Worm (Caenorhabditis elegans) whole organism, mixed stage, embryonic: ENCODE results near the gene ttr-17.
A peak's percentile ranks its signal among the peaks of the same experiment; 100 is the strongest.

Experiments used
- ceh-39 ChIP-seq: fragments of 150-350 bp; optimal IDR thresholded peaks from 2 replicates; lab custom pipeline; 2014; ENCODE audit warnings: missing biosample characterization, missing genetic modification characterization
- elt-1 ChIP-seq: sonication (generic microtip); optimal IDR thresholded peaks from 2 replicates; lab custom pipeline; 2017; ENCODE audit warnings: missing genetic modification characterization, mild to moderate bottlenecking, missing compliant biosample characterization, antibody characterized with exemption, moderate library complexity, borderline replicate concordance; ENCODE audit not compliant: insufficient read depth
- ham-2 ChIP-seq: fragments of 200-800 bp; sonication (Bioruptor generic); optimal IDR thresholded peaks from 2 replicates; lab custom pipeline; 2018; ENCODE audit warnings: mild to moderate bottlenecking, missing genetic modification characterization, missing compliant biosample characterization
- mab-5 ChIP-seq: fragments of 150-350 bp; optimal IDR thresholded peaks from 2 replicates; lab custom pipeline; 2014; ENCODE audit warnings: missing biosample characterization, missing genetic modification characterization
- mep-1 ChIP-seq: fragments of 150-350 bp; optimal IDR thresholded peaks from 2 replicates; lab custom pipeline; 2017; ENCODE audit warnings: missing biosample characterization, missing genetic modification reagents, missing genetic modification characterization, inconsistent platforms
- nhr-237 ChIP-seq: fragments of 150-350 bp; optimal IDR thresholded peaks from 2 replicates; lab custom pipeline; 2014; ENCODE audit warnings: missing biosample characterization, missing genetic modification characterization
- nhr-28 ChIP-seq: fragments of 150-350 bp; optimal IDR thresholded peaks from 2 replicates; lab custom pipeline; 2014; ENCODE audit warnings: missing biosample characterization, missing genetic modification characterization
- nhr-76 ChIP-seq: sonication (generic microtip); optimal IDR thresholded peaks from 2 replicates; lab custom pipeline; 2017; ENCODE audit warnings: missing biosample characterization, missing genetic modification characterization
- ztf-11 ChIP-seq: fragments of 150-350 bp; optimal IDR thresholded peaks from 2 replicates; lab custom pipeline; 2014; ENCODE audit warnings: missing biosample characterization, missing genetic modification characterization

DNA sequence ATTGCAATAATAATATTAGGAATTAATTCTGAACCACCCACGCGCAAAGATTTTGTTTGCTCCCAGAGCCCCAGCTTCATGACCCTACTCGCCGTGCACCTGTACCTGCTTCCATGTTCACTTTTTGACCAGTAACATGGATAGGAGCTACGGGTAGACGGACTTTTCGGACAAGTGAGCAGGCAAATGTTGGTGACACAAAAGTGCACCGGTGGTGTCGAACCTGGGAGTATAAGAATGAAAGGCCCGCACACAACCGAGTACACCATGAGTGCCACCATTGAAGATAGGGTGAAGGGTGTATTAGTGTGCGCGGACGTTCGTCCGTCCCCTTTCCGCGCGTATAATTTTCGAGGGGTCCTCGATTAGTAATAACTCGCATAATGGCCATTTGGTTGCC lies 40.9 kb downstream of the ttr-17 start:
- TF ChIP-seq ztf-11 (tag; lab: Kevin White, UChicago) (peak; percentile 93), ham-2 (GFP tag; lab: Kevin White, UChicago) (peak; percentile 95), nhr-28 (peak; percentile 84), mep-1 (tag; lab: Kevin White, UChicago) (peak; percentile 96), mab-5 (tag; lab: Kevin White, UChicago) (peak; percentile 76), nhr-76 (peak; percentile 76), nhr-237 (tag; lab: Kevin White, UChicago) (no peak), ceh-39 (tag; lab: Kevin White, UChicago) (peak; percentile 89), elt-1 (tag; lab: Kevin White, UChicago) (peak; percentile 2)
